Worm (Caenorhabditis elegans): ENCODE data around the gene col-38.

col-38 gene

ce11 chrII:8566806-8567266 is 2.1 kb downstream of the col-38 start, which contains the start of gene F54C9.3:
TSS of gene F54C9.3 (minus strand) at chrII:8566856.
- TF ChIP-seq drap-1 (GFP tag; optimal IDR thresholded peaks at IDR 0.05): no peak

ce11 chrII:8566039-8566438 is 2.8 kb downstream of the col-38 start, which contains the start of gene stc-1:
TSS of gene stc-1 (minus strand) at chrII:8566139.
- TF ChIP-seq lin-13 (tag; optimal IDR thresholded peaks at IDR 0.05) (no peak), unc-39 (tag; optimal IDR thresholded peaks at IDR 0.05) (no peak), nhr-76 (tag; optimal IDR thresholded peaks at IDR 0.05) (no peak), elt-3 (tag; optimal IDR thresholded peaks at IDR 0.05) (no peak), nhr-28 (tag; optimal IDR thresholded peaks at IDR 0.05) (no peak), lin-32 (GFP tag; optimal IDR thresholded peaks at IDR 0.05) (no peak), mep-1 (tag; optimal IDR thresholded peaks at IDR 0.05) (peak; percentile 10), drap-1 (GFP tag; optimal IDR thresholded peaks at IDR 0.05) (no peak), ces-1 (GFP tag; optimal IDR thresholded peaks at IDR 0.05) (peak; percentile 10), blmp-1 (tag; optimal IDR thresholded peaks at IDR 0.05) (no peak), nhr-2 (tag; optimal IDR thresholded peaks at IDR 0.05) (no peak), unc-120 (tag; optimal IDR thresholded peaks at IDR 0.05; ENCODE audit: poor library complexity, severe bottlenecking) (peak; percentile 28), lsy-2 (tag; optimal IDR thresholded peaks at IDR 0.05) (peak; percentile 65)

ce11 chrII:8562002-8562401 is 6.9 kb downstream of the col-38 start, which contains the start of gene F54C9.14:
TSS of gene F54C9.14 (plus strand) at chrII:8562302.
- TF ChIP-seq elt-1 (tag; optimal IDR thresholded peaks at IDR 0.05; ENCODE audit: borderline replicate concordance, insufficient read depth) (no peak), nhr-237 (tag; optimal IDR thresholded peaks at IDR 0.05) (no peak), lin-32 (GFP tag; optimal IDR thresholded peaks at IDR 0.05) (no peak), lin-13 (tag; optimal IDR thresholded peaks at IDR 0.05) (no peak), drap-1 (GFP tag; optimal IDR thresholded peaks at IDR 0.05) (no peak), zip-8 (tag; optimal IDR thresholded peaks at IDR 0.05) (no peak), ces-1 (GFP tag; optimal IDR thresholded peaks at IDR 0.05) (no peak), nhr-2 (tag; optimal IDR thresholded peaks at IDR 0.05) (no peak), M03D4.4 (tag; optimal IDR thresholded peaks at IDR 0.05) (no peak), pha-4 (tag; optimal IDR thresholded peaks at IDR 0.05) (no peak)

ce11 chrII:8561227-8561626 is 7.7 kb downstream of the col-38 start, which contains the start of gene iff-2:
TSS of gene iff-2 (minus strand) at chrII:8561367.
- TF ChIP-seq nhr-237 (tag; optimal IDR thresholded peaks at IDR 0.05) (peak; percentile 98), lsy-2 (tag; optimal IDR thresholded peaks at IDR 0.05) (peak; percentile 93), lin-13 (tag; optimal IDR thresholded peaks at IDR 0.05) (peak; percentile 99), hlh-1 (tag; optimal IDR thresholded peaks at IDR 0.05) (peak; percentile 91), nhr-2 (tag; optimal IDR thresholded peaks at IDR 0.05) (peak; percentile 82), nhr-28 (tag; optimal IDR thresholded peaks at IDR 0.05) (peak; percentile 48), bed-3 (GFP tag; optimal IDR thresholded peaks at IDR 0.05) (peak; percentile 46), cnd-1 (tag; optimal IDR thresholded peaks at IDR 0.05) (peak; percentile 88), lin-32 (GFP tag; optimal IDR thresholded peaks at IDR 0.05) (peak; percentile 59), ham-2 (GFP tag; optimal IDR thresholded peaks at IDR 0.05) (peak; percentile 69), mab-5 (tag; optimal IDR thresholded peaks at IDR 0.05) (peak; percentile 33), ces-1 (GFP tag; optimal IDR thresholded peaks at IDR 0.05) (peak; percentile 72), blmp-1 (tag; optimal IDR thresholded peaks at IDR 0.05) (no peak), mep-1 (tag; optimal IDR thresholded peaks at IDR 0.05) (peak; percentile 100), ceh-39 (tag; optimal IDR thresholded peaks at IDR 0.05) (peak; percentile 99), M03D4.4 (tag; optimal IDR thresholded peaks at IDR 0.05) (peak; percentile 82), nhr-76 (tag; optimal IDR thresholded peaks at IDR 0.05) (peak; percentile 34), unc-62 (GFP tag; optimal IDR thresholded peaks at IDR 0.05) (peak; percentile 85), snpc-4 (tag; optimal IDR thresholded peaks at IDR 0.05) (no peak), sem-2 (GFP tag; optimal IDR thresholded peaks at IDR 0.05) (peak; percentile 21), elt-1 (tag; optimal IDR thresholded peaks at IDR 0.05; ENCODE audit: borderline replicate concordance, insufficient read depth) (peak; percentile 6), ceh-83 (GFP tag; optimal IDR thresholded peaks at IDR 0.05) (peak; percentile 78), zip-8 (tag; optimal IDR thresholded peaks at IDR 0.05) (peak; percentile 61), sptf-1 (tag; optimal IDR thresholded peaks at IDR 0.05) (peak; percentile 91), elt-3 (tag; optimal IDR thresholded peaks at IDR 0.05) (peak; percentile 87), flh-1 (GFP tag; optimal IDR thresholded peaks at IDR 0.05) (no peak), mls-2 (tag; optimal IDR thresholded peaks at IDR 0.05) (peak; percentile 81), ceh-43 (GFP tag; optimal IDR thresholded peaks at IDR 0.05) (peak; percentile 64), tbx-8 (GFP tag; optimal IDR thresholded peaks at IDR 0.05) (peak; percentile 30), pha-4 (tag; optimal IDR thresholded peaks at IDR 0.05) (peak; percentile 100), drap-1 (GFP tag; optimal IDR thresholded peaks at IDR 0.05) (peak; percentile 92), nhr-12 (tag; optimal IDR thresholded peaks at IDR 0.05) (peak; percentile 73), unc-39 (tag; optimal IDR thresholded peaks at IDR 0.05) (peak; percentile 59), ztf-11 (tag; optimal IDR thresholded peaks at IDR 0.05) (peak; percentile 72), unc-120 (tag; optimal IDR thresholded peaks at IDR 0.05; ENCODE audit: poor library complexity, severe bottlenecking) (peak; percentile 95)

Data from whole organism, mixed stage, embryonic.